Worm (Caenorhabditis elegans) whole organism, L1 larva: Measurements from ENCODE around the gene svop-1.

Experiments
- C04F5.9 ChIP-seq: sonication (generic microtip); optimal IDR thresholded peaks from 2 replicates; lab custom pipeline; 2016; ENCODE audit warnings: missing genetic modification characterization, missing compliant biosample characterization
- C16A3.4 ChIP-seq: fragments of 150-350 bp; optimal IDR thresholded peaks from 2 replicates; lab custom pipeline; 2014; ENCODE audit warnings: missing biosample characterization, missing genetic modification characterization
- aha-1 ChIP-seq: fragments of 150-350 bp; optimal IDR thresholded peaks from 2 replicates; lab custom pipeline; 2014; ENCODE audit warnings: missing biosample characterization, missing genetic modification characterization
- alr-1 ChIP-seq: fragments of 200-800 bp; sonication (Bioruptor generic); optimal IDR thresholded peaks from 2 replicates; lab custom pipeline; 2018; ENCODE audit warnings: borderline replicate concordance, mild to moderate bottlenecking, missing genetic modification characterization, missing compliant biosample characterization
- aly-2 ChIP-seq: fragments of 150-350 bp; optimal IDR thresholded peaks from 2 replicates; lab custom pipeline; 2014; ENCODE audit warnings: missing biosample characterization, missing genetic modification characterization
- ama-1 ChIP-seq: fragments of 150-350 bp; optimal IDR thresholded peaks from 2 replicates; lab custom pipeline; 2014
- ceh-63 ChIP-seq: fragments of 200-800 bp; sonication (Bioruptor generic); optimal IDR thresholded peaks from 2 replicates; lab custom pipeline; 2018; ENCODE audit warnings: mild to moderate bottlenecking, missing genetic modification characterization, missing compliant biosample characterization
- ceh-8 ChIP-seq: fragments of 200-800 bp; sonication (Bioruptor generic); optimal IDR thresholded peaks from 2 replicates; lab custom pipeline; 2018; ENCODE audit warnings: mild to moderate bottlenecking, missing genetic modification characterization, moderate library complexity, missing compliant biosample characterization
- ceh-82 ChIP-seq, 3 experiments: fragments of 150-350 bp in 1 of 3; sonication (generic microtip) in 2 of 3; optimal IDR thresholded peaks; 2 replicates each; lab custom pipeline; 2014 to 2017; ENCODE audit warnings: missing biosample characterization in 3 of 3, missing genetic modification characterization in 3 of 3
- ces-1 ChIP-seq: fragments of 150-350 bp; optimal IDR thresholded peaks from 2 replicates; lab custom pipeline; 2014; ENCODE audit warnings: missing biosample characterization, missing genetic modification reagents, missing genetic modification characterization
- dpl-1 ChIP-seq, 3 experiments: fragments of 150-350 bp in 2 of 3; sonication (generic microtip) in 1 of 3; optimal IDR thresholded peaks; 2 replicates each; lab custom pipeline; 2014 to 2017; ENCODE audit warnings: missing biosample characterization in 3 of 3, missing genetic modification characterization in 3 of 3, missing genetic modification reagents in 3 of 3
- dsc-1 ChIP-seq: sonication (generic microtip); optimal IDR thresholded peaks from 2 replicates; lab custom pipeline; 2016; ENCODE audit warnings: mild to moderate bottlenecking, missing genetic modification characterization, missing compliant biosample characterization
- efl-3 ChIP-seq: fragments of 200-800 bp; sonication (Bioruptor generic); optimal IDR thresholded peaks from 2 replicates; lab custom pipeline; 2018; ENCODE audit warnings: mild to moderate bottlenecking, missing genetic modification characterization, missing compliant biosample characterization
- egl-13 ChIP-seq: sonication (generic microtip); optimal IDR thresholded peaks from 2 replicates; lab custom pipeline; 2016; ENCODE audit warnings: missing genotype, missing genetic modification reagents, missing genetic modification characterization, missing compliant biosample characterization
- elt-2 ChIP-seq: sonication (generic microtip); optimal IDR thresholded peaks from 2 replicates; lab custom pipeline; 2016; ENCODE audit warnings: missing genetic modification characterization, mild to moderate bottlenecking, inconsistent platforms, missing compliant biosample characterization, missing genetic modification reagents
- elt-3 ChIP-seq, 6 experiments: fragments of 150-350 bp in 1 of 6; sonication (generic microtip); optimal IDR thresholded peaks; 2 replicates each; lab custom pipeline; 2017 to 2018; ENCODE audit warnings: missing biosample characterization in 6 of 6, missing genetic modification characterization in 6 of 6, inconsistent platforms in 1 of 6
- fkh-10 ChIP-seq: sonication (generic microtip); optimal IDR thresholded peaks from 2 replicates; lab custom pipeline; 2017; ENCODE audit warnings: missing biosample characterization, missing genetic modification reagents, missing genetic modification characterization
- grh-1 ChIP-seq: fragments of 200-800 bp; sonication (Bioruptor generic); IDR thresholded peaks from 2 replicates; pipeline ENCODE4 v1.3.6; 2022; ENCODE audit warnings: missing genetic modification reagents, missing genetic modification characterization, missing compliant biosample characterization
- hlh-17 ChIP-seq: fragments of 200-800 bp; sonication (Bioruptor generic); optimal IDR thresholded peaks from 2 replicates; lab custom pipeline; 2018; ENCODE audit warnings: missing genetic modification characterization, mild to moderate bottlenecking, missing compliant biosample characterization, moderate library complexity, borderline replicate concordance
- isw-1 ChIP-seq: fragments of 200-800 bp; sonication (Bioruptor generic); IDR thresholded peaks from 2 replicates; pipeline ENCODE4 v1.3.6; 2022; ENCODE audit warnings: missing genetic modification characterization, missing compliant biosample characterization
- jun-1 ChIP-seq: fragments of 150-350 bp; optimal IDR thresholded peaks from 2 replicates; lab custom pipeline; 2014; ENCODE audit warnings: missing biosample characterization, missing genetic modification reagents, missing genetic modification characterization
- lin-14 ChIP-seq: fragments of 200-800 bp; sonication (Bioruptor generic); optimal IDR thresholded peaks from 2 replicates; lab custom pipeline; 2018; ENCODE audit warnings: mild to moderate bottlenecking, missing genetic modification characterization, moderate library complexity, missing compliant biosample characterization
- lin-15B ChIP-seq: fragments of 150-350 bp; sonication (generic microtip); optimal IDR thresholded peaks from 3 replicates; lab custom pipeline; 2014; ENCODE audit warnings: missing biosample characterization, missing genetic modification characterization
- lsy-2 ChIP-seq, 2 experiments: fragments of 150-350 bp; optimal IDR thresholded peaks; 2 replicates each; lab custom pipeline; 2014; ENCODE audit warnings: missing biosample characterization in 2 of 2, missing genetic modification characterization in 2 of 2
- mdl-1 ChIP-seq, 2 experiments: fragments of 150-350 bp; optimal IDR thresholded peaks; 2 replicates each; lab custom pipeline; 2014 to 2017; ENCODE audit warnings: missing biosample characterization in 2 of 2, missing genetic modification characterization in 2 of 2, inconsistent platforms in 1 of 2
- mef-2 ChIP-seq: fragments of 150-350 bp; optimal IDR thresholded peaks from 2 replicates; lab custom pipeline; 2014; ENCODE audit warnings: missing biosample characterization, missing genetic modification characterization
- mep-1 ChIP-seq: fragments of 150-350 bp; optimal IDR thresholded peaks from 2 replicates; lab custom pipeline; 2014; ENCODE audit warnings: missing biosample characterization, missing genetic modification characterization
- nhr-12 ChIP-seq: sonication (generic microtip); optimal IDR thresholded peaks from 2 replicates; lab custom pipeline; 2017; ENCODE audit warnings: missing biosample characterization, missing genetic modification characterization
- nhr-19 ChIP-seq: fragments of 200-800 bp; sonication (Bioruptor generic); conservative IDR thresholded peaks from 2 replicates; pipeline ENCODE4 v1.3.6; 2022; ENCODE audit warnings: missing genetic modification characterization, missing compliant biosample characterization
- nhr-237 ChIP-seq: fragments of 150-350 bp; optimal IDR thresholded peaks from 2 replicates; lab custom pipeline; 2014; ENCODE audit warnings: missing biosample characterization, missing genetic modification characterization
- nhr-47 ChIP-seq: sonication (generic microtip); optimal IDR thresholded peaks from 2 replicates; lab custom pipeline; 2016; ENCODE audit warnings: mild to moderate bottlenecking, missing genetic modification characterization, moderate library complexity, missing compliant biosample characterization
- nhr-71 ChIP-seq: sonication (generic microtip); optimal IDR thresholded peaks from 2 replicates; lab custom pipeline; 2016; ENCODE audit warnings: mild to moderate bottlenecking, missing genetic modification characterization, moderate library complexity, missing compliant biosample characterization
- nhr-76 ChIP-seq: sonication (generic microtip); optimal IDR thresholded peaks from 2 replicates; lab custom pipeline; 2017; ENCODE audit warnings: missing biosample characterization, missing genetic modification characterization
- nhr-77 ChIP-seq: fragments of 150-350 bp; optimal IDR thresholded peaks from 2 replicates; lab custom pipeline; 2014; ENCODE audit warnings: missing biosample characterization, missing genetic modification characterization
- nhr-84 ChIP-seq: sonication (generic microtip); optimal IDR thresholded peaks from 2 replicates; lab custom pipeline; 2017; ENCODE audit warnings: missing biosample characterization, missing genetic modification characterization
- nhr-85 ChIP-seq: sonication (generic microtip); peaks from one replicate; lab custom pipeline; 2016; ENCODE audit warnings: missing genetic modification characterization, inconsistent platforms, missing compliant biosample characterization
- nhr-90 ChIP-seq: sonication (generic microtip); optimal IDR thresholded peaks from 2 replicates; lab custom pipeline; 2016; ENCODE audit warnings: mild to moderate bottlenecking, missing genetic modification characterization, missing compliant biosample characterization; ENCODE audit not compliant: poor library complexity
- pax-3 ChIP-seq: fragments of 200-800 bp; sonication (Bioruptor generic); optimal IDR thresholded peaks from 2 replicates; lab custom pipeline; 2018; ENCODE audit warnings: mild to moderate bottlenecking, missing genetic modification characterization, moderate library complexity, missing compliant biosample characterization
- pqm-1 ChIP-seq: sonication (generic microtip); optimal IDR thresholded peaks from 3 replicates; lab custom pipeline; 2017; ENCODE audit warnings: missing biosample characterization, missing genetic modification characterization
- rnt-1 ChIP-seq: sonication (generic microtip); optimal IDR thresholded peaks from 2 replicates; lab custom pipeline; 2016; ENCODE audit warnings: mild to moderate bottlenecking, missing genetic modification characterization, moderate library complexity, missing compliant biosample characterization
- skn-1 ChIP-seq: fragments of 150-350 bp; optimal IDR thresholded peaks from 2 replicates; lab custom pipeline; 2014; ENCODE audit warnings: missing biosample characterization, missing genetic modification characterization
- snpc-4 ChIP-seq: fragments of 150-350 bp; optimal IDR thresholded peaks from 2 replicates; lab custom pipeline; 2014; ENCODE audit warnings: missing biosample characterization, missing genetic modification characterization
- snu-23 ChIP-seq: sonication (generic microtip); optimal IDR thresholded peaks from 2 replicates; lab custom pipeline; 2016; ENCODE audit warnings: missing genetic modification characterization, missing compliant biosample characterization
- sox-4 ChIP-seq: sonication (generic microtip); optimal IDR thresholded peaks from 2 replicates; lab custom pipeline; 2016; ENCODE audit warnings: missing genetic modification characterization, missing compliant biosample characterization
- sptf-1 ChIP-seq: fragments of 150-350 bp; optimal IDR thresholded peaks from 2 replicates; lab custom pipeline; 2014; ENCODE audit warnings: missing biosample characterization, missing genetic modification characterization
- tbx-2 ChIP-seq: sonication (generic microtip); optimal IDR thresholded peaks from 2 replicates; lab custom pipeline; 2016; ENCODE audit warnings: missing genetic modification characterization, missing compliant biosample characterization
- unc-62 ChIP-seq: fragments of 150-350 bp; optimal IDR thresholded peaks from 2 replicates; lab custom pipeline; 2014; ENCODE audit warnings: missing biosample characterization, missing genetic modification reagents, missing genetic modification characterization
- unc-86 ChIP-seq: sonication (generic microtip); optimal IDR thresholded peaks from 2 replicates; lab custom pipeline; 2016; ENCODE audit warnings: missing genetic modification characterization, missing compliant biosample characterization
- unc-98 ChIP-seq: fragments of 200-800 bp; sonication (Bioruptor generic); IDR thresholded peaks from 2 replicates; pipeline ENCODE4 v1.3.6; 2022; ENCODE audit warnings: missing genetic modification characterization, missing compliant biosample characterization
- xbp-1 ChIP-seq: sonication (generic microtip); optimal IDR thresholded peaks from 2 replicates; lab custom pipeline; 2016; ENCODE audit warnings: missing genetic modification characterization, missing compliant biosample characterization
- zag-1 ChIP-seq: fragments of 150-350 bp; optimal IDR thresholded peaks from 2 replicates; lab custom pipeline; 2014; ENCODE audit warnings: missing biosample characterization, missing genetic modification characterization
- zip-4 ChIP-seq: fragments of 200-800 bp; sonication (Bioruptor generic); optimal IDR thresholded peaks from 2 replicates; lab custom pipeline; 2018; ENCODE audit warnings: mild to moderate bottlenecking, missing genetic modification characterization, moderate library complexity, missing compliant biosample characterization

The svop-1 gene

ce11 chrIII:8888956-8889355, 3.7 kb upstream of the svop-1 start, which contains the start of gene ZK637.14 (continued):
- TF ChIP-seq dpl-1 (GFP tag; optimal IDR thresholded peaks at IDR 0.05; lab: Kevin White, UChicago): peak; percentile 60 to 69 (median 60)
- TF ChIP-seq ceh-8 (GFP tag; lab: Kevin White, UChicago): peak; percentile 3
- no peak for TF ChIP-seq ama-1
- peak; percentile 48 for TF ChIP-seq jun-1 (tag; lab: Kevin White, UChicago)
- TF ChIP-seq lin-14 (GFP tag; lab: Kevin White, UChicago): no peak
- no peak for TF ChIP-seq nhr-76 (tag; lab: Kevin White, UChicago)
- no peak for TF ChIP-seq sox-4 (tag; lab: Kevin White, UChicago)
- TF ChIP-seq nhr-77 (tag; lab: Kevin White, UChicago): no peak
- peak; percentile 89 for TF ChIP-seq skn-1 (tag; lab: Kevin White, UChicago)
- no peak for TF ChIP-seq mef-2 (tag; lab: Kevin White, UChicago)
- no peak for TF ChIP-seq ces-1
- no peak for TF ChIP-seq alr-1 (tag; lab: Kevin White, UChicago)
- TF ChIP-seq snpc-4 (tag; lab: Kevin White, UChicago): no peak
- TF ChIP-seq pqm-1: no peak
- no peak for TF ChIP-seq nhr-85
- no peak for TF ChIP-seq aly-2 (tag; lab: Kevin White, UChicago)
- TF ChIP-seq sptf-1 (tag; lab: Kevin White, UChicago): no peak
- no peak for TF ChIP-seq elt-2
- no peak for TF ChIP-seq nhr-84 (tag; lab: Kevin White, UChicago)
- TF ChIP-seq snu-23: peak; percentile 76
- TF ChIP-seq unc-86 (tag; lab: Kevin White, UChicago): peak; percentile 32
- TF ChIP-seq zip-4: no peak
- TF ChIP-seq xbp-1 (tag; lab: Kevin White, UChicago): peak; percentile 33
- TF ChIP-seq tbx-2 (tag; lab: Kevin White, UChicago): peak; percentile 20
- TF ChIP-seq mdl-1 (tag; optimal IDR thresholded peaks at IDR 0.05; lab: Kevin White, UChicago): no peak
- peak; percentile 67 for TF ChIP-seq nhr-71 (tag; lab: Kevin White, UChicago)
- TF ChIP-seq pax-3 (tag; lab: Kevin White, UChicago): peak; percentile 4
- TF ChIP-seq nhr-19 (GFP tag; lab: Robert Waterston, UW): peak; percentile 51
- TF ChIP-seq elt-3 (tag; optimal IDR thresholded peaks at IDR 0.05; lab: Kevin White, UChicago): peak in 1 of 6 experiments; percentile 6
- peak; percentile 1 for TF ChIP-seq nhr-90
- TF ChIP-seq hlh-17 (GFP tag; lab: Kevin White, UChicago): no peak
- peak; percentile 30 for TF ChIP-seq egl-13 (tag; lab: Kevin White, UChicago)
- TF ChIP-seq rnt-1 (tag; lab: Kevin White, UChicago): no peak
- TF ChIP-seq nhr-237 (tag; lab: Kevin White, UChicago): no peak
- peak; percentile 38 for TF ChIP-seq dsc-1 (tag; lab: Kevin White, UChicago)

DNA sequence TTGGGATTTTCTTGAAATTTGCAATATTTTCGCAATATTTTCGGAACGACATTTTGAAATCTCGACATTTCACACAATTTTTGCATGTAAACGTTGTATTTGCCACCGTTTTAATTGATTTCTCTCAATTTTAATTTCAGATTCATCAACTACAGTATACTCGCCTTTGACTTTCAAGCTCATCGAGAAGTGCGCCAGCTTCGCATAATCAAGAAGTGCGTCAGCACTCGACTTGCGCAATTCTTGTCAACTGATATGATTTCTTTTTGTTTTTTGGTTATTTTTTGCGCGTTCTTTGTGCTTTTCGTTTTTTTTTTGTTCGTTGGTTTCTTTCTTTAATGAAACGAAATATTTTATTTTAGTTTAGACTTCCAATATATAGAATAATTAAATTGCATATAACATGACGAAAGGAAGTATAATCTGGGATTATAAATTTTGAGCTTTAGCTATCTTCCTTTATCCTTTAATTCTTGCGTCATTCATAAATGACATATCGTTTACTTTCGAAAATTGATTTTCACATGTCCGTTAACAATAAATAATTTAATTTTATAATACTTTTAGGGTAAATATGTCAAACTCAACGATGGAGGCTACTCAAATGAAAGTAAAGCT, 2.0 kb upstream of the svop-1 start, which contains the start of gene famh-136:
Gene famh-136 (plus strand): TSS at position 568 of the 618 bp plus-strand sequence.
- TF ChIP-seq C04F5.9 (tag; lab: Kevin White, UChicago) (peak; percentile 93), ceh-82 (tag; optimal IDR thresholded peaks at IDR 0.05; lab: Kevin White, UChicago) (peak; percentile 45 to 80 (median 61)), lsy-2 (tag; optimal IDR thresholded peaks at IDR 0.05; lab: Kevin White, UChicago) (peak; percentile 90 to 94), fkh-10 (peak; percentile 42), zag-1 (no peak), efl-3 (GFP tag; lab: Kevin White, UChicago) (no peak), sptf-1 (tag; lab: Kevin White, UChicago) (no peak), nhr-47 (peak; percentile 90), pqm-1 (no peak), mdl-1 (tag; optimal IDR thresholded peaks at IDR 0.05; lab: Kevin White, UChicago) (peak in 1 of 2 experiments; percentile 79), grh-1 (GFP tag; lab: Robert Waterston, UW) (no peak; the same call in 1 of the 2 replicates), unc-98 (GFP tag; lab: Robert Waterston, UW) (no peak), unc-62 (GFP tag; lab: Kevin White, UChicago) (no peak), nhr-76 (tag; lab: Kevin White, UChicago) (no peak), aha-1 (tag; lab: Kevin White, UChicago) (no peak), nhr-237 (tag; lab: Kevin White, UChicago) (peak; percentile 13), mep-1 (tag; lab: Kevin White, UChicago) (peak; percentile 97), isw-1 (peak; percentile 50), nhr-19 (GFP tag; lab: Robert Waterston, UW) (peak; percentile 99), lin-15B (peak; percentile 75), sox-4 (tag; lab: Kevin White, UChicago) (peak; percentile 65), nhr-12 (no peak), C16A3.4 (tag; lab: Kevin White, UChicago) (peak; percentile 88), ceh-63 (no peak)
